Fruit fly (Drosophila melanogaster) whole organism, embryonic: Measurements from ENCODE around the gene CG3097.

ENCODE experiments used
- Bgb ChIP-seq: fragments of 200-800 bp; sonication (Bioruptor generic); IDR thresholded peaks from 2 replicates; pipeline ENCODE4 v1.3.6; 2022; ENCODE audit warnings: missing biosample characterization, missing genetic modification characterization; ENCODE audit not compliant: partially characterized antibody
- CG10147 ChIP-seq: fragments of 200-800 bp; sonication (Bioruptor generic); optimal IDR thresholded peaks from 2 replicates; lab custom pipeline; 2019; ENCODE audit warnings: missing biosample characterization, mild to moderate bottlenecking, missing genetic modification characterization, moderate library complexity
- CG13775 ChIP-seq: fragments of 200-800 bp; sonication (Bioruptor generic); optimal IDR thresholded peaks from 3 replicates; lab custom pipeline; 2017; ENCODE audit warnings: missing biosample characterization, mild to moderate bottlenecking, missing genetic modification characterization
- CG14710 ChIP-seq: fragments of 200-800 bp; sonication (Bioruptor generic); optimal IDR thresholded peaks from 3 replicates; lab custom pipeline; 2019; ENCODE audit warnings: missing biosample characterization, mild to moderate bottlenecking, missing genetic modification characterization, moderate library complexity
- CG1603 ChIP-seq: fragments of 200-800 bp; sonication (Bioruptor generic); optimal IDR thresholded peaks from 2 replicates; lab custom pipeline; 2019; ENCODE audit warnings: missing biosample characterization, mild to moderate bottlenecking, missing genetic modification characterization, moderate library complexity
- CG16813 ChIP-seq: fragments of 200-800 bp; sonication (Bioruptor generic); IDR thresholded peaks from 3 replicates; pipeline ENCODE4 v1.3.6; 2022; ENCODE audit warnings: missing biosample characterization, missing genetic modification characterization; ENCODE audit not compliant: partially characterized antibody
- CG17328 ChIP-seq: fragments of 200-800 bp; sonication (Bioruptor generic); IDR thresholded peaks from 2 replicates; pipeline ENCODE4 v1.3.6; 2022; ENCODE audit warnings: missing biosample characterization, missing genetic modification characterization
- CG18011 ChIP-seq: fragments of 200-800 bp; sonication (Bioruptor generic); optimal IDR thresholded peaks from 2 replicates; lab custom pipeline; 2017; ENCODE audit warnings: missing biosample characterization, missing genetic modification characterization, mild to moderate bottlenecking, moderate library complexity, missing genotype
- CG18262 ChIP-seq: fragments of 200-800 bp; optimal IDR thresholded peaks from 3 replicates; lab custom pipeline; 2019; ENCODE audit warnings: missing biosample characterization, mild to moderate bottlenecking, missing genetic modification characterization, moderate library complexity
- CG31224 ChIP-seq: fragments of 200-800 bp; sonication (Bioruptor generic); IDR thresholded peaks from 2 replicates; pipeline ENCODE4 v1.3.6; 2022; ENCODE audit warnings: missing biosample characterization, missing genetic modification characterization
- CG31441 ChIP-seq: fragments of 200-800 bp; sonication (Bioruptor generic); IDR thresholded peaks from 2 replicates; pipeline ENCODE4 v1.3.6; 2022; ENCODE audit warnings: missing biosample characterization, missing genetic modification characterization
- CG3163 ChIP-seq: fragments of 200-800 bp; sonication (Bioruptor generic); optimal IDR thresholded peaks from 3 replicates; lab custom pipeline; 2016; ENCODE audit warnings: missing biosample characterization, missing genetic modification characterization
- CG3407 ChIP-seq: fragments of 200-800 bp; sonication (Bioruptor generic); optimal IDR thresholded peaks from 2 replicates; lab custom pipeline; 2018; ENCODE audit warnings: missing biosample characterization, mild to moderate bottlenecking, missing genetic modification characterization
- CG4360 ChIP-seq: fragments of 200-800 bp; sonication (Bioruptor generic); IDR thresholded peaks from 2 replicates; pipeline ENCODE4 v1.3.6; 2022; ENCODE audit warnings: missing biosample characterization, missing genetic modification characterization
- CG4854 ChIP-seq: fragments of 200-800 bp; sonication (Bioruptor generic); optimal IDR thresholded peaks from 2 replicates; lab custom pipeline; 2016; ENCODE audit warnings: missing biosample characterization, missing genetic modification characterization, inconsistent platforms
- CG6175 ChIP-seq: fragments of 200-800 bp; sonication (Bioruptor generic); IDR thresholded peaks from 3 replicates; pipeline ENCODE4 v1.3.6; 2022; ENCODE audit warnings: missing biosample characterization, missing genetic modification characterization
- CG6683 ChIP-seq: fragments of 200-800 bp; sonication (Bioruptor generic); optimal IDR thresholded peaks from 2 replicates; lab custom pipeline; 2017; ENCODE audit warnings: missing biosample characterization, mild to moderate bottlenecking, missing genetic modification characterization, missing genetic modification reagents
- CG8089 ChIP-seq: fragments of 200-800 bp; sonication (Bioruptor generic); optimal IDR thresholded peaks from 3 replicates; lab custom pipeline; 2016; ENCODE audit warnings: missing biosample characterization, missing genetic modification characterization
- CG8290 ChIP-seq, 3 experiments: fragments of 200-800 bp; sonication (Bioruptor generic); optimal IDR thresholded peaks; 2 replicates each; lab custom pipeline; 2016 to 2019; ENCODE audit warnings: missing biosample characterization in 3 of 3, missing genetic modification characterization in 3 of 3, mild to moderate bottlenecking in 2 of 3, moderate library complexity in 1 of 3
- Chrac-16 ChIP-seq: fragments of 200-800 bp; sonication (Bioruptor generic); optimal IDR thresholded peaks from 3 replicates; lab custom pipeline; 2016; ENCODE audit warnings: missing biosample characterization, missing genetic modification characterization
- D ChIP-seq, 2 experiments: fragments of 200-800 bp in 1 of 2; fragments of >200 bp in 1 of 2; sonication (Bioruptor generic) in 1 of 2; optimal IDR thresholded peaks; 2 replicates in 1 of 2; 3 replicates in 1 of 2; lab custom pipeline; 2017; ENCODE audit warnings: mild to moderate bottlenecking in 1 of 2, missing biosample characterization in 1 of 2, missing genetic modification characterization in 1 of 2, missing genetic modification reagents in 1 of 2
- H15 ChIP-seq: fragments of 200-800 bp; sonication (Bioruptor generic); IDR thresholded peaks from 3 replicates; pipeline ENCODE4 v1.3.6; 2022; ENCODE audit warnings: missing biosample characterization, missing genetic modification characterization
- HLHmδ ChIP-seq: fragments of 200-800 bp; sonication (Bioruptor generic); optimal IDR thresholded peaks from 2 replicates; lab custom pipeline; 2018; ENCODE audit warnings: missing biosample characterization, mild to moderate bottlenecking, missing genetic modification characterization, moderate library complexity
- NC2β ChIP-seq: fragments of 200-800 bp; sonication (Bioruptor generic); optimal IDR thresholded peaks from 2 replicates; lab custom pipeline; 2016; ENCODE audit warnings: missing biosample characterization, missing genetic modification characterization
- Trl ChIP-seq, 3 experiments: fragments of >200 bp in 2 of 3; fragments of 200-800 bp in 1 of 3; sonication (Bioruptor generic) in 1 of 3; optimal IDR thresholded peaks; 2 replicates in 1 of 3; 3 replicates in 2 of 3; lab custom pipeline; 2016 to 2017; ENCODE audit warnings: missing biosample characterization in 1 of 3, missing genetic modification characterization in 1 of 3
- Xrp1 ChIP-seq: fragments of 200-800 bp; sonication (Bioruptor generic); IDR thresholded peaks from 2 replicates; pipeline ENCODE4 v1.3.6; 2022; ENCODE audit warnings: missing biosample characterization, missing genetic modification characterization
- YL-1 ChIP-seq: fragments of 200-800 bp; sonication (Bioruptor generic); optimal IDR thresholded peaks from 3 replicates; lab custom pipeline; 2017; ENCODE audit warnings: missing biosample characterization, mild to moderate bottlenecking, missing genetic modification characterization
- al ChIP-seq: fragments of 200-800 bp; sonication (Bioruptor generic); IDR thresholded peaks from 2 replicates; pipeline ENCODE4 v1.3.6; 2022; ENCODE audit warnings: missing biosample characterization, missing genetic modification characterization
- dmrt99B ChIP-seq: fragments of 200-800 bp; sonication (Bioruptor generic); optimal IDR thresholded peaks from 2 replicates; lab custom pipeline; 2018; ENCODE audit warnings: missing biosample characterization, mild to moderate bottlenecking, missing genetic modification characterization, moderate library complexity
- gce ChIP-seq: fragments of 200-800 bp; sonication (Bioruptor generic); IDR thresholded peaks from 3 replicates; pipeline ENCODE4 v1.3.6; 2022; ENCODE audit warnings: missing biosample characterization, missing genetic modification characterization
- jigr1 ChIP-seq: fragments of 200-800 bp; sonication (Bioruptor generic); IDR thresholded peaks from 3 replicates; pipeline ENCODE4 v1.3.6; 2022; ENCODE audit warnings: missing biosample characterization, missing genetic modification characterization
- klu ChIP-seq: fragments of 200-800 bp; sonication (Bioruptor generic); IDR thresholded peaks from 2 replicates; pipeline ENCODE4 v1.3.6; 2022; ENCODE audit warnings: missing biosample characterization, missing genetic modification characterization
- kni ChIP-seq: fragments of 200-800 bp; sonication (Bioruptor generic); optimal IDR thresholded peaks from 3 replicates; lab custom pipeline; 2017; ENCODE audit warnings: mild to moderate bottlenecking, missing biosample characterization, missing genetic modification reagents, missing genetic modification characterization
- lilli ChIP-seq: fragments of 200-800 bp; sonication (Bioruptor generic); optimal IDR thresholded peaks from 3 replicates; lab custom pipeline; 2016; ENCODE audit warnings: missing biosample characterization, missing genetic modification characterization
- mirr ChIP-seq: fragments of 200-800 bp; sonication (Bioruptor generic); optimal IDR thresholded peaks from 3 replicates; lab custom pipeline; 2018; ENCODE audit warnings: missing biosample characterization, mild to moderate bottlenecking, missing genetic modification characterization
- nmo ChIP-seq: fragments of 200-800 bp; sonication (Bioruptor generic); optimal IDR thresholded peaks from 2 replicates; lab custom pipeline; 2018; ENCODE audit warnings: missing biosample characterization, mild to moderate bottlenecking, missing genetic modification characterization, moderate library complexity
- org-1 ChIP-seq: fragments of 200-800 bp; sonication (Bioruptor generic); optimal IDR thresholded peaks from 2 replicates; lab custom pipeline; 2017; ENCODE audit warnings: missing biosample characterization, missing genetic modification characterization
- pho ChIP-seq: fragments of 200-800 bp; sonication (Bioruptor generic); optimal IDR thresholded peaks from 2 replicates; lab custom pipeline; 2016; ENCODE audit warnings: missing biosample characterization, missing genetic modification characterization
- sd ChIP-seq: fragments of 200-800 bp; sonication (Bioruptor generic); optimal IDR thresholded peaks from 3 replicates; lab custom pipeline; 2018; ENCODE audit warnings: missing biosample characterization, mild to moderate bottlenecking, missing genetic modification characterization, moderate library complexity
- shn ChIP-seq: fragments of 200-800 bp; sonication (Bioruptor generic); optimal IDR thresholded peaks from 3 replicates; lab custom pipeline; 2016; ENCODE audit warnings: missing biosample characterization, missing genetic modification characterization
- stwl ChIP-seq: fragments of 200-800 bp; sonication (Bioruptor generic); optimal IDR thresholded peaks from 3 replicates; lab custom pipeline; 2018; ENCODE audit warnings: missing biosample characterization, mild to moderate bottlenecking, missing genetic modification characterization, moderate library complexity
- tx ChIP-seq: fragments of 200-800 bp; sonication (Bioruptor generic); optimal IDR thresholded peaks from 2 replicates; lab custom pipeline; 2016; ENCODE audit warnings: missing biosample characterization, missing genetic modification characterization
- unpg ChIP-seq: fragments of 200-800 bp; sonication (Bioruptor generic); optimal IDR thresholded peaks from 3 replicates; lab custom pipeline; 2018; ENCODE audit warnings: missing biosample characterization, mild to moderate bottlenecking, missing genetic modification characterization, moderate library complexity
- vfl ChIP-seq: fragments of 200-800 bp; sonication (Bioruptor generic); optimal IDR thresholded peaks from 2 replicates; lab custom pipeline; 2016; ENCODE audit warnings: missing biosample characterization, missing genetic modification characterization
- zf30C ChIP-seq: fragments of 200-800 bp; sonication (Bioruptor generic); optimal IDR thresholded peaks from 3 replicates; lab custom pipeline; 2018; ENCODE audit warnings: missing biosample characterization, mild to moderate bottlenecking, missing genetic modification characterization
- zfh1 ChIP-seq: fragments of 200-800 bp; sonication (Bioruptor generic); IDR thresholded peaks from 3 replicates; pipeline ENCODE4 v1.3.6; 2022; ENCODE audit warnings: missing biosample characterization, missing genetic modification characterization

The CG3097 gene

DNA sequence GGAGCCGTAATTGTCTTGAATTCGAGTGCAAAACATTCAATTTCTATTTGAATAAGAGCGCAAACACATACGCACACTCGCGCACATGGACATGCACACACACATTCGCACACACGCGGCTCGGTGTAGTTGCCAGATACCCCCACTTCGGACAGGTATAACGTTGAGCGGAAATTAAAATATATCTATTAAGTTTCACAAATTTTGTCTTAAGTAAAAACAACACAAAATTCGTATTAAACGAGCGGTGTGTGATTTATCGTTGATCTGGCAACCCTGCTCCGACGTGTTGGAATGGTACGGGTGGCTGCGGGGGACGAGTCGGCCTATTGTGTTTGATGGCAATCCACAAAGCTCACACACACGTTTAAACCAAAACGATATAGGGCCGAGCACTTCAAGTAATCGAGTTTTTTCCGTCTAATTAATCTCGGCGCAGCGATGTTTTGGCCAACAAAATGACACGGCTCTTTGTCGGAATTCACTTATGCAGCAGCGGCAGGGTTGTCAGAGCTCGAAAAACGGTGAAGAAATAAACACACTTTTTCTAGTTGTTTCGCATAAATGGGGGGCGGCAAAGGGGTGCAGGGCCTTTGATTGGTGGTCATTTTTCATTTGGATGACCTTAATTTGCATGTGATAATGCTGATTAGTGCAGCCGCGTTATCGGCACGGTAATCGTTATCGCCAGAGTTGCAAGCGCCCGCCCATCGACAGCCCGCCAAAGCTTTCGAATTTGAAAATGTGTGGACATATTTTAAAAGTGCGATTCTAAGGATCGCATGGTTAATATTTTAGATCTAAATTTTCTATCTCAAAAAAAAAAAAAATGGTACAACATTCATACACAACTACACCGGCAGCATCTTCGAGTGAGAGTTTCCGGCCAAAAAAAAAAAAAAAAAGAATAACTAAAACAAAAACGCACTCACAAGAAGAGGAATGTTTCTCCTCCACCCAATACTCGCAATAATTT lies 24.5 kb downstream of the CG3097 start (continued):
- no peak for TF ChIP-seq CG8290 (GFP tag; optimal IDR thresholded peaks at IDR 0.05; lab: Kevin White, UChicago)
- peak in 1 of 2 experiments; percentile 97 for TF ChIP-seq CG8290 (tag; optimal IDR thresholded peaks at IDR 0.05; lab: Kevin White, UChicago)
- peak; percentile 55 for TF ChIP-seq kni (GFP tag; lab: Kevin White, UChicago)
- no peak for TF ChIP-seq CG10147 (GFP tag; lab: Kevin White, UChicago)
- peak; percentile 51 for TF ChIP-seq CG3407 (GFP tag; lab: Kevin White, UChicago)
- TF ChIP-seq CG14710 (tag; lab: Kevin White, UChicago) = peak; percentile 43
- peak; percentile 66 for TF ChIP-seq org-1 (GFP tag; lab: Kevin White, UChicago)
- peak; percentile 52 for TF ChIP-seq vfl (GFP tag; lab: Kevin White, UChicago)
- peak; percentile 75 for TF ChIP-seq dmrt99B
- peak; percentile 35 for TF ChIP-seq CG18011
- TF ChIP-seq al (GFP tag; lab: Robert Waterston, UW) = peak; percentile 61
- TF ChIP-seq unpg (GFP tag; lab: Kevin White, UChicago) = peak; percentile 84
- TF ChIP-seq CG17328 (GFP tag; lab: Robert Waterston, UW) = peak; percentile 84
- TF ChIP-seq CG8089 (GFP tag; lab: Kevin White, UChicago) = peak; percentile 25
- peak; percentile 52 for TF ChIP-seq CG4360 (GFP tag; lab: Robert Waterston, UW)
- TF ChIP-seq tx = peak; percentile 34
- TF ChIP-seq Bgb (GFP tag; lab: Robert Waterston, UW) = peak; percentile 25; the same call in 1 of the 2 replicates
- TF ChIP-seq gce (GFP tag; lab: Robert Waterston, UW) = peak; percentile 68; the same call in 2 of the 3 replicates
- no peak for TF ChIP-seq HLHmδ (GFP tag; lab: Kevin White, UChicago)
- no peak for TF ChIP-seq jigr1 (GFP tag; lab: Robert Waterston, UW)
- peak; percentile 60; the same call in 1 of the 3 replicates for TF ChIP-seq CG6175
- peak; percentile 64 for TF ChIP-seq sd (tag; lab: Kevin White, UChicago)
- TF ChIP-seq Xrp1 (GFP tag; lab: Robert Waterston, UW) = peak; percentile 82
- TF ChIP-seq nmo (GFP tag; lab: Kevin White, UChicago) = peak; percentile 62
- peak; percentile 86 for TF ChIP-seq CG1603 (tag; lab: Kevin White, UChicago)
- peak; percentile 25 for TF ChIP-seq shn (GFP tag; lab: Kevin White, UChicago)
- no peak for TF ChIP-seq Trl (optimal IDR thresholded peaks at IDR 0.05; lab: Kevin White, UChicago)
- peak; percentile 25 for TF ChIP-seq Trl (GFP tag; optimal IDR thresholded peaks at IDR 0.05; lab: Kevin White, UChicago)
- TF ChIP-seq zf30C (GFP tag; lab: Kevin White, UChicago) = no peak
- peak; percentile 57 for TF ChIP-seq Chrac-16 (GFP tag; lab: Kevin White, UChicago)
- no peak for TF ChIP-seq CG16813
- peak; percentile 36 for TF ChIP-seq YL-1
- peak; percentile 64 for TF ChIP-seq mirr (GFP tag; lab: Kevin White, UChicago)
- peak; percentile 43 for TF ChIP-seq NC2β (GFP tag; lab: Kevin White, UChicago)
- TF ChIP-seq lilli (GFP tag; lab: Kevin White, UChicago) = peak; percentile 76
- TF ChIP-seq zfh1 (GFP tag; lab: Robert Waterston, UW) = peak; percentile 88
- TF ChIP-seq D (optimal IDR thresholded peaks at IDR 0.05; lab: Kevin White, UChicago) = no peak
- peak; percentile 70 for TF ChIP-seq D (GFP tag; optimal IDR thresholded peaks at IDR 0.05; lab: Kevin White, UChicago)
- peak; percentile 49 for TF ChIP-seq pho (GFP tag; lab: Kevin White, UChicago)
- peak; percentile 64; the same call in 2 of the 3 replicates for TF ChIP-seq H15 (GFP tag; lab: Robert Waterston, UW)
- TF ChIP-seq CG18262 (tag; lab: Kevin White, UChicago) = peak; percentile 59
- peak; percentile 64 for TF ChIP-seq CG13775
- TF ChIP-seq CG6683 (GFP tag; lab: Kevin White, UChicago) = peak; percentile 48
- no peak for TF ChIP-seq stwl
- no peak for TF ChIP-seq CG3163 (GFP tag; lab: Kevin White, UChicago)
- TF ChIP-seq CG4854 (GFP tag; lab: Kevin White, UChicago) = peak; percentile 52
- TF ChIP-seq CG31224 (GFP tag; lab: Robert Waterston, UW) = peak; percentile 56
- peak; percentile 60; the same call in 1 of the 2 replicates for TF ChIP-seq CG31441 (GFP tag; lab: Robert Waterston, UW)
- peak; percentile 65 for TF ChIP-seq klu (GFP tag; lab: Robert Waterston, UW)
